Worm (Caenorhabditis elegans) whole organism, young adult: ENCODE results near the gene srh-274.

ENCODE experiments used
- T07F8.4 ChIP-seq: sonication (generic microtip); optimal IDR thresholded peaks from 2 replicates; lab custom pipeline; 2016; ENCODE audit warnings: mild to moderate bottlenecking, missing genetic modification characterization, moderate library complexity, missing compliant biosample characterization
- ama-1 ChIP-seq, 3 experiments: fragments of 150-350 bp in 1 of 3; sonication (generic microtip) in 2 of 3; optimal IDR thresholded peaks; 2 replicates each; lab custom pipeline; 2014 to 2018; ENCODE audit warnings: missing biosample characterization in 2 of 3, missing genetic modification characterization in 2 of 3, missing genetic modification reagents in 2 of 3
- dpl-1 ChIP-seq: fragments of 150-350 bp; optimal IDR thresholded peaks from 2 replicates; lab custom pipeline; 2014; ENCODE audit warnings: missing biosample characterization, missing genetic modification reagents, missing genetic modification characterization
- hmg-20 ChIP-seq: fragments of 200-800 bp; sonication (Bioruptor generic); IDR thresholded peaks from 2 replicates; pipeline ENCODE4 v1.3.6; 2022; ENCODE audit warnings: missing genetic modification reagents, missing genetic modification characterization, missing compliant biosample characterization
- lin-35 ChIP-seq, 3 experiments: fragments of 150-350 bp in 2 of 3; sonication (generic microtip) in 1 of 3; optimal IDR thresholded peaks; 2 replicates each; lab custom pipeline; 2014 to 2018; ENCODE audit warnings: missing biosample characterization in 3 of 3, missing genetic modification characterization in 3 of 3, missing genetic modification reagents in 3 of 3
- lsl-1 ChIP-seq: fragments of 200-800 bp; sonication (Bioruptor generic); optimal IDR thresholded peaks from 2 replicates; lab custom pipeline; 2018; ENCODE audit warnings: mild to moderate bottlenecking, missing genetic modification characterization, moderate library complexity, missing compliant biosample characterization
- madf-6 ChIP-seq: fragments of 200-800 bp; sonication (Bioruptor generic); IDR thresholded peaks from 2 replicates; pipeline ENCODE4 v1.3.6; 2022; ENCODE audit warnings: missing genetic modification reagents, missing genetic modification characterization, missing compliant biosample characterization
- pha-4 ChIP-seq: fragments of 150-350 bp; sonication (generic microtip); optimal IDR thresholded peaks from 2 replicates; lab custom pipeline; 2014; ENCODE audit warnings: missing biosample characterization, missing genetic modification reagents, missing genetic modification characterization
- snpc-4 ChIP-seq, 5 experiments: fragments of 150-350 bp in 1 of 5; sonication (generic microtip) in 4 of 5; optimal IDR thresholded peaks; 2 replicates each; lab custom pipeline; 2014 to 2018; ENCODE audit warnings: missing genetic modification characterization in 5 of 5, missing biosample characterization in 3 of 5, antibody characterized with exemption in 2 of 5, mild to moderate bottlenecking in 2 of 5, missing compliant biosample characterization in 2 of 5, missing genotype in 2 of 5, moderate library complexity in 2 of 5, missing genetic modification reagents in 1 of 5
- ztf-18 ChIP-seq: sonication (generic microtip); optimal IDR thresholded peaks from 2 replicates; lab custom pipeline; 2016; ENCODE audit warnings: missing genotype, mild to moderate bottlenecking, missing genetic modification characterization, missing compliant biosample characterization

- TF ChIP-seq lsl-1 (GFP tag; lab: Kevin White, UChicago): no peak
- TF ChIP-seq snpc-4 (GFP tag; optimal IDR thresholded peaks at IDR 0.05; lab: Kevin White, UChicago): no peak
- no peak for TF ChIP-seq snpc-4 (tag; optimal IDR thresholded peaks at IDR 0.05; lab: Kevin White, UChicago)
- TF ChIP-seq ztf-18 (tag; lab: Kevin White, UChicago): no peak
- TF ChIP-seq lin-35 (GFP tag; optimal IDR thresholded peaks at IDR 0.05; lab: Kevin White, UChicago): no peak
- no peak for TF ChIP-seq ama-1 (optimal IDR thresholded peaks at IDR 0.05; lab: Kevin White, UChicago)
- no peak for TF ChIP-seq ama-1 (GFP tag; optimal IDR thresholded peaks at IDR 0.05; lab: Kevin White, UChicago)
- no peak for TF ChIP-seq madf-6
- no peak for TF ChIP-seq pha-4
- no peak for TF ChIP-seq dpl-1 (GFP tag; lab: Kevin White, UChicago)
- no peak for TF ChIP-seq hmg-20 (GFP tag; lab: Robert Waterston, UW)
- no peak for TF ChIP-seq T07F8.4 (tag; lab: Kevin White, UChicago)
Observed at ce11 chrII:937265-937664, 45.7 kb upstream of the srh-274 start.
